Fruit fly (Drosophila melanogaster) whole organism, wandering third instar larva: Measurements from ENCODE around the gene CG11404.

Experiments
- CG32264 ChIP-seq: fragments of 200-800 bp; sonication (Bioruptor generic); optimal IDR thresholded peaks from 2 replicates; lab custom pipeline; 2016; ENCODE audit warnings: missing biosample characterization, missing genetic modification characterization
- CG9705 ChIP-seq: fragments of 200-800 bp; sonication (Bioruptor generic); optimal IDR thresholded peaks from 2 replicates; lab custom pipeline; 2018; ENCODE audit warnings: missing biosample characterization, mild to moderate bottlenecking, missing genetic modification characterization
- CrebA ChIP-seq: fragments of 200-800 bp; sonication (Bioruptor generic); optimal IDR thresholded peaks from 2 replicates; lab custom pipeline; 2016; ENCODE audit warnings: missing biosample characterization, mild to moderate bottlenecking, missing genetic modification characterization, borderline replicate concordance
- Dif ChIP-seq: fragments of 200-275, 200-300 bp; sonication (Bioruptor generic); optimal IDR thresholded peaks from 2 replicates; lab custom pipeline; 2018; ENCODE audit warnings: missing biosample characterization, missing genetic modification characterization; ENCODE audit not compliant: partially characterized antibody
- GATAd ChIP-seq: sonication (Bioruptor generic); optimal IDR thresholded peaks from 2 replicates; lab custom pipeline; 2016; ENCODE audit warnings: missing biosample characterization, missing genetic modification characterization
- HLH106 ChIP-seq: fragments of 200-800 bp; optimal IDR thresholded peaks from 3 replicates; lab custom pipeline; 2019; ENCODE audit warnings: missing biosample characterization, mild to moderate bottlenecking, missing genetic modification characterization, moderate library complexity
- Hnf4 ChIP-seq: fragments of 200-800 bp; sonication (Bioruptor generic); optimal IDR thresholded peaks from 2 replicates; lab custom pipeline; 2016; ENCODE audit warnings: missing biosample characterization, mild to moderate bottlenecking, missing genetic modification characterization
- Hr78 ChIP-seq: fragments of >200 bp; optimal IDR thresholded peaks from 2 replicates; lab custom pipeline; 2017; ENCODE audit warnings: missing biosample characterization, missing genetic modification characterization
- Hr83 ChIP-seq: fragments of 200-300 bp; sonication (Bioruptor generic); optimal IDR thresholded peaks from 2 replicates; lab custom pipeline; 2016; ENCODE audit warnings: missing biosample characterization, mild to moderate bottlenecking, missing genetic modification characterization, moderate library complexity; ENCODE audit not compliant: poor library complexity, severe bottlenecking
- Jra ChIP-seq: sonication (Bioruptor generic); optimal IDR thresholded peaks from 2 replicates; lab custom pipeline; 2016; ENCODE audit warnings: missing biosample characterization, missing genetic modification characterization
- Mio ChIP-seq: sonication (Bioruptor generic); optimal IDR thresholded peaks from 2 replicates; lab custom pipeline; 2016; ENCODE audit warnings: missing biosample characterization, missing genetic modification characterization
- Myc ChIP-seq: fragments of >200 bp; optimal IDR thresholded peaks from 2 replicates; lab custom pipeline; 2017
- N ChIP-seq: fragments of >200 bp; optimal IDR thresholded peaks from 2 replicates; lab custom pipeline; 2018; ENCODE audit warnings: missing biosample characterization, missing external identifiers, missing genetic modification characterization
- OdsH ChIP-seq: fragments of 200-800 bp; sonication (Bioruptor generic); optimal IDR thresholded peaks from 2 replicates; lab custom pipeline; 2016; ENCODE audit warnings: missing biosample characterization, mild to moderate bottlenecking, missing genetic modification characterization
- Rel ChIP-seq, 2 experiments: fragments of 200-800 bp; sonication (Bioruptor generic) in 1 of 2; optimal IDR thresholded peaks; 2 replicates in 1 of 2; 3 replicates in 1 of 2; lab custom pipeline; 2016 to 2019; ENCODE audit warnings: mild to moderate bottlenecking in 2 of 2, missing biosample characterization in 2 of 2, missing genetic modification characterization in 2 of 2, moderate library complexity in 1 of 2
- Sp1 ChIP-seq: fragments of 200-800 bp; sonication (Bioruptor generic); optimal IDR thresholded peaks from 3 replicates; lab custom pipeline; 2019; ENCODE audit warnings: missing biosample characterization, mild to moderate bottlenecking, missing genetic modification characterization, moderate library complexity
- br ChIP-seq: fragments of 200-800 bp; sonication (Bioruptor generic); optimal IDR thresholded peaks from 2 replicates; lab custom pipeline; 2016; ENCODE audit warnings: missing biosample characterization, missing genetic modification characterization
- dl ChIP-seq, 2 experiments: fragments of 175-275, 200-275 bp in 1 of 2; fragments of 200-275 bp in 1 of 2; sonication (Bioruptor generic); optimal IDR thresholded peaks; lab custom pipeline; 2018; ENCODE audit warnings: mild to moderate bottlenecking in 2 of 2, missing biosample characterization in 2 of 2, missing genetic modification characterization in 2 of 2, moderate library complexity in 2 of 2; ENCODE audit not compliant: partially characterized antibody in 2 of 2, insufficient read depth in 1 of 2
- dmrt93B ChIP-seq: fragments of 200-800 bp; sonication (Bioruptor generic); optimal IDR thresholded peaks from 2 replicates; lab custom pipeline; 2018; ENCODE audit warnings: missing biosample characterization, mild to moderate bottlenecking, missing genetic modification characterization
- dsf ChIP-seq: sonication (Bioruptor generic); optimal IDR thresholded peaks from 2 replicates; lab custom pipeline; 2016; ENCODE audit warnings: missing biosample characterization, missing genetic modification characterization, borderline replicate concordance
- ey ChIP-seq: fragments of 200-800 bp; sonication (Bioruptor generic); optimal IDR thresholded peaks from 2 replicates; lab custom pipeline; 2016; ENCODE audit warnings: missing biosample characterization, missing genetic modification characterization
- h ChIP-seq: fragments of 200-800 bp; sonication (Bioruptor generic); optimal IDR thresholded peaks from 3 replicates; lab custom pipeline; 2016; ENCODE audit warnings: missing biosample characterization, mild to moderate bottlenecking, missing genetic modification characterization
- jim ChIP-seq: fragments of 175-275, 200-325 bp; sonication (Bioruptor generic); optimal IDR thresholded peaks from 2 replicates; lab custom pipeline; 2016; ENCODE audit warnings: missing biosample characterization, mild to moderate bottlenecking, missing genetic modification characterization
- pan ChIP-seq: fragments of >200 bp; optimal IDR thresholded peaks from 2 replicates; lab custom pipeline; 2017
- psq ChIP-seq: fragments of 200-800 bp; sonication (Bioruptor generic); optimal IDR thresholded peaks from 3 replicates; lab custom pipeline; 2017; ENCODE audit warnings: missing biosample characterization, mild to moderate bottlenecking, missing genetic modification characterization, moderate library complexity
- rgr ChIP-seq: fragments of 200-800 bp; sonication (Bioruptor generic); optimal IDR thresholded peaks from 3 replicates; lab custom pipeline; 2016; ENCODE audit warnings: missing biosample characterization, mild to moderate bottlenecking, missing genetic modification characterization
- sage ChIP-seq: fragments of 200-800 bp; sonication (Bioruptor generic); optimal IDR thresholded peaks from 2 replicates; lab custom pipeline; 2016; ENCODE audit warnings: missing biosample characterization, mild to moderate bottlenecking, missing genetic modification characterization
- sv ChIP-seq: fragments of 200-800 bp; sonication (Bioruptor generic); optimal IDR thresholded peaks from 3 replicates; lab custom pipeline; 2016; ENCODE audit warnings: missing biosample characterization, missing genetic modification characterization
- tai ChIP-seq: sonication (Bioruptor generic); optimal IDR thresholded peaks from 2 replicates; lab custom pipeline; 2016; ENCODE audit warnings: missing biosample characterization, missing genetic modification characterization
- woc ChIP-seq: sonication (Bioruptor generic); optimal IDR thresholded peaks from 2 replicates; lab custom pipeline; 2016; ENCODE audit warnings: missing biosample characterization, mild to moderate bottlenecking, missing genetic modification characterization

Gene CG11404

dm6 chr3L:22549926-22550325 lies 1.7 kb downstream of the CG11404 start, which contains the start of gene Trxr2:
Gene Trxr2 (plus strand): TSS chr3L:22550226.
- no peak for TF ChIP-seq sage (GFP tag; lab: Kevin White, UChicago)
- TF ChIP-seq pan (lab: Kevin White, UChicago) = no peak
- no peak for TF ChIP-seq CG32264
- TF ChIP-seq woc (GFP tag; lab: Kevin White, UChicago) = no peak
- no peak for TF ChIP-seq psq (GFP tag; lab: Kevin White, UChicago)
- TF ChIP-seq jim = no peak
- no peak for TF ChIP-seq dsf
- TF ChIP-seq, all 38 proteins: peak for 0

dm6 chr3L:22571679-22572078 lies 23.4 kb downstream of the CG11404 start:
- no peak for TF ChIP-seq jim
- TF ChIP-seq N (GFP tag; lab: Kevin White, UChicago) = no peak
- no peak for TF ChIP-seq Sp1
- no peak for TF ChIP-seq Mio (GFP tag; lab: Kevin White, UChicago)
- TF ChIP-seq OdsH = no peak
- TF ChIP-seq dl (GFP tag; optimal IDR thresholded peaks at IDR 0.05; lab: Kevin White, UChicago; ENCODE audit: insufficient read depth in 1 of 2, partially characterized antibody in 2 of 2) = no peak

dm6 chr3L:22572272-22572671 lies 24.0 kb downstream of the CG11404 start:
- TF ChIP-seq dmrt93B (GFP tag; lab: Kevin White, UChicago) = no peak
- TF ChIP-seq OdsH = no peak
- no peak for TF ChIP-seq Hnf4 (GFP tag; lab: Kevin White, UChicago)
- TF ChIP-seq Mio (GFP tag; lab: Kevin White, UChicago) = no peak
- TF ChIP-seq CG9705 (GFP tag; lab: Kevin White, UChicago) = no peak
- no peak for TF ChIP-seq Dif (GFP tag; lab: Kevin White, UChicago)
- no peak for TF ChIP-seq HLH106 (tag; lab: Kevin White, UChicago)
- TF ChIP-seq br (GFP tag; lab: Kevin White, UChicago) = no peak
- no peak for TF ChIP-seq h (GFP tag; lab: Kevin White, UChicago)
- TF ChIP-seq GATAd (GFP tag; lab: Kevin White, UChicago) = no peak
- no peak for TF ChIP-seq CG32264
- TF ChIP-seq ey = no peak
- no peak for TF ChIP-seq woc (GFP tag; lab: Kevin White, UChicago)
- TF ChIP-seq rgr (GFP tag; lab: Kevin White, UChicago) = no peak
- no peak for TF ChIP-seq Rel (GFP tag; optimal IDR thresholded peaks at IDR 0.05; lab: Kevin White, UChicago)
- TF ChIP-seq Rel (tag; optimal IDR thresholded peaks at IDR 0.05; lab: Kevin White, UChicago) = no peak
- TF ChIP-seq Hr78 (GFP tag; lab: Kevin White, UChicago) = no peak
- no peak for TF ChIP-seq dl (GFP tag; optimal IDR thresholded peaks at IDR 0.05; lab: Kevin White, UChicago; ENCODE audit: insufficient read depth in 1 of 2, partially characterized antibody in 2 of 2)
- no peak for TF ChIP-seq Jra
- TF ChIP-seq Hr83 = no peak
- no peak for TF ChIP-seq sv (GFP tag; lab: Kevin White, UChicago)

DNA sequence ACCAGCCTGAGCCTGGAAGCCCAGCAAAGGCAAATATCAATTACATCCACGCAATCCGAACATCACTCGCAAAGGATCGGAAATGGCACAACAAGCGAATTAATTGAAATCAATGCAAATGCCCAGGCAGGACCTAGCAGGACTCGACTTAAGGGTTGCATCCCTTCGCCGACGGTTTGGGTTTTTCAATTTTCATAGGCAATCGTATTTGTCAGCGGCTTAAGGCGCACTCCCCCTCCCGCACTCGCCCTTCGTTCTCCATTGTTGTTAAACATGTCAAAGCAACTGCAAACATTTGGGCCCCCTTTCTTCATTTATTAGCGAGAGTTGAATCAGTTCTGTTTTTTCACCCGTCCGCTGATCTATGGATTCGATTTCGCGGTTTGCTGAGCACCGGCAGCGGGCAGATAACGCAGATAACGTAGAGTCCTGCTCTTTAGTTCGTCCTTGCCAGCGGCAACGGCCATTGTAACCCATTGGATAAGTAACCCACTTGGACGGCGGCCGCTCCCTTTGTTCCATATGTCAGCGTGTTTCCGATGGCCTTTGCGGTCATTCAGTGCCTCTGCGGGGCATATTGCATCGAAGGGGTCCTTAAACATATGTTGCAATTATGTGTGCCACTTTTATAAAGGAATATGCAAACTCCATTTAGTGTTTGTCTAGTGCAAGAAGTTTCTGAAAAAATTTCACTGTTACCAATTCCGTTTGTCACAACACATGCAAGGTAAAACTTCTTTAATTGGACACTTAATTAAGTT lies 38.3 kb downstream of the CG11404 start:
- no peak for TF ChIP-seq jim
- TF ChIP-seq Myc (lab: Kevin White, UChicago) = no peak
- no peak for TF ChIP-seq pan (lab: Kevin White, UChicago)
- no peak for TF ChIP-seq Rel (GFP tag; optimal IDR thresholded peaks at IDR 0.05; lab: Kevin White, UChicago)
- TF ChIP-seq Rel (tag; optimal IDR thresholded peaks at IDR 0.05; lab: Kevin White, UChicago) = no peak
- no peak for TF ChIP-seq Hnf4 (GFP tag; lab: Kevin White, UChicago)
- TF ChIP-seq ey = no peak
- no peak for TF ChIP-seq GATAd (GFP tag; lab: Kevin White, UChicago)
- no peak for TF ChIP-seq CG9705 (GFP tag; lab: Kevin White, UChicago)
- TF ChIP-seq Hr78 (GFP tag; lab: Kevin White, UChicago) = no peak
- no peak for TF ChIP-seq dl (GFP tag; optimal IDR thresholded peaks at IDR 0.05; lab: Kevin White, UChicago; ENCODE audit: insufficient read depth in 1 of 2, partially characterized antibody in 2 of 2)
- TF ChIP-seq woc (GFP tag; lab: Kevin White, UChicago) = no peak
- no peak for TF ChIP-seq OdsH
- TF ChIP-seq dmrt93B (GFP tag; lab: Kevin White, UChicago) = no peak
- TF ChIP-seq CrebA (GFP tag; lab: Kevin White, UChicago) = no peak
- TF ChIP-seq Mio (GFP tag; lab: Kevin White, UChicago) = no peak
- TF ChIP-seq CG32264 = no peak
- no peak for TF ChIP-seq tai (GFP tag; lab: Kevin White, UChicago)
- no peak for TF ChIP-seq h (GFP tag; lab: Kevin White, UChicago)
